Worm (Caenorhabditis elegans): Measurements from ENCODE around the gene Y116A8A.4.

DNA sequence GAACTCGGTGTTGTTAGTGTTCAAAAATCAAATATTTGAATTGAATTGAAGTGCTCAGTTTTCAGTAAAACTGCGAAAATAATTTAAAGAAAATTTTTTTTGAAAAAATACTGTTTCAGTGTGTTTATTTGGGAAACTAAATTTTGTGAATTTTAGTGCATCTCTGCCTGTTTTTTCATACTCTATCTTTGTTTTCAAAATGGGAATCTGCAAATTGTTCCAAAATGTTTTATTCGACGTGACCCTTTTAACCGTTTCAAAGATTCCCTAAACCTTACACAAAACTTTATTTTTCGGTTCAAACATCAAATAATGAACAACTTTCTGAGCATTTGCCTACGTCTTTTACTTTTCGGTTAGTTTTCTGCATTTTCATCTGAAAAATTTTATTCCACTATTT is 7.3 kb downstream of the Y116A8A.4 start, which contains the start of gene Y116A8A.7:
- TF ChIP-seq nhr-11 (tag; optimal IDR thresholded peaks at IDR 0.05) = no peak
- TF ChIP-seq unc-39 (tag; optimal IDR thresholded peaks at IDR 0.05) = no peak
- no peak for TF ChIP-seq unc-55 (GFP tag; optimal IDR thresholded peaks at IDR 0.05)
- TF ChIP-seq lin-39 (tag; optimal IDR thresholded peaks at IDR 0.05) = no peak
- TF ChIP-seq nhr-12 (tag; optimal IDR thresholded peaks at IDR 0.05) = no peak
- TF ChIP-seq lsy-2 (tag; optimal IDR thresholded peaks at IDR 0.05) = no peak

Data from whole organism, L2 larva.